Fruit fly (Drosophila melanogaster) whole organism, embryonic: ENCODE results near the gene IntS6.

Source experiments
- Blimp-1 ChIP-seq: fragments of 200-800 bp; sonication (Bioruptor generic); optimal IDR thresholded peaks from 3 replicates; lab custom pipeline; 2018; ENCODE audit warnings: missing biosample characterization, missing genetic modification characterization, mild to moderate bottlenecking, moderate library complexity, missing genetic modification reagents
- CG10267 ChIP-seq: fragments of 200-800 bp; sonication (Bioruptor generic); optimal IDR thresholded peaks from 2 replicates; lab custom pipeline; 2018; ENCODE audit warnings: missing biosample characterization, mild to moderate bottlenecking, missing genetic modification characterization, moderate library complexity
- CG11504 ChIP-seq: fragments of 200-800 bp; sonication (Bioruptor generic); optimal IDR thresholded peaks from 3 replicates; lab custom pipeline; 2019; ENCODE audit warnings: missing biosample characterization, mild to moderate bottlenecking, missing genetic modification characterization, moderate library complexity
- CG12071 ChIP-seq: fragments of 200-800 bp; sonication (Bioruptor generic); optimal IDR thresholded peaks from 3 replicates; lab custom pipeline; 2018; ENCODE audit warnings: missing biosample characterization, mild to moderate bottlenecking, missing genetic modification characterization
- CG14710 ChIP-seq: fragments of 200-800 bp; sonication (Bioruptor generic); optimal IDR thresholded peaks from 3 replicates; lab custom pipeline; 2019; ENCODE audit warnings: missing biosample characterization, mild to moderate bottlenecking, missing genetic modification characterization, moderate library complexity
- CG16779 ChIP-seq: fragments of 200-800 bp; sonication (Bioruptor generic); IDR thresholded peaks from 2 replicates; pipeline ENCODE4 v1.3.6; 2022; ENCODE audit warnings: missing biosample characterization, missing genetic modification characterization
- CG2129 ChIP-seq: fragments of 200-800 bp; sonication (Bioruptor generic); IDR thresholded peaks from 2 replicates; pipeline ENCODE4 v1.3.6; 2022; ENCODE audit warnings: missing biosample characterization, missing genetic modification characterization; ENCODE audit not compliant: partially characterized antibody
- CG2712 ChIP-seq: fragments of 200-800 bp; optimal IDR thresholded peaks from 3 replicates; lab custom pipeline; 2019; ENCODE audit warnings: missing biosample characterization, mild to moderate bottlenecking, missing genetic modification characterization, moderate library complexity
- CG32767 ChIP-seq: fragments of 200-800 bp; sonication (Bioruptor generic); IDR thresholded peaks from 2 replicates; pipeline ENCODE4 v1.3.6; 2022; ENCODE audit warnings: missing biosample characterization, missing genetic modification characterization
- CG4404 ChIP-seq: fragments of 200-800 bp; sonication (Bioruptor generic); IDR thresholded peaks from 2 replicates; pipeline ENCODE4 v1.3.6; 2022; ENCODE audit warnings: missing biosample characterization, missing genetic modification characterization
- CG6654 ChIP-seq: fragments of 200-800 bp; sonication (Bioruptor generic); optimal IDR thresholded peaks from 2 replicates; lab custom pipeline; 2017; ENCODE audit warnings: missing biosample characterization, mild to moderate bottlenecking, missing genetic modification characterization
- CG7271 ChIP-seq: fragments of 200-800 bp; sonication (Bioruptor generic); optimal IDR thresholded peaks from 2 replicates; lab custom pipeline; 2018; ENCODE audit warnings: missing biosample characterization, mild to moderate bottlenecking, missing genetic modification characterization, moderate library complexity
- CG7372 ChIP-seq: fragments of 200-800 bp; sonication (Bioruptor generic); IDR thresholded peaks from 2 replicates; pipeline ENCODE4 v1.3.6; 2022; ENCODE audit warnings: missing biosample characterization, missing genetic modification characterization
- CG7928 ChIP-seq: fragments of 200-800 bp; sonication (Bioruptor generic); optimal IDR thresholded peaks from 2 replicates; lab custom pipeline; 2017; ENCODE audit warnings: missing biosample characterization, mild to moderate bottlenecking, missing genetic modification characterization
- CG8089 ChIP-seq: fragments of 200-800 bp; sonication (Bioruptor generic); optimal IDR thresholded peaks from 3 replicates; lab custom pipeline; 2016; ENCODE audit warnings: missing biosample characterization, missing genetic modification characterization
- CG8281 ChIP-seq: fragments of 200-800 bp; sonication (Bioruptor generic); optimal IDR thresholded peaks from 2 replicates; lab custom pipeline; 2018; ENCODE audit warnings: missing biosample characterization, mild to moderate bottlenecking, missing genetic modification characterization, moderate library complexity
- CG9609 ChIP-seq: fragments of 200-800 bp; sonication (Bioruptor generic); optimal IDR thresholded peaks from 3 replicates; lab custom pipeline; 2016; ENCODE audit warnings: missing biosample characterization, missing genetic modification characterization
- Dll ChIP-seq: fragments of 200-800 bp; sonication (Bioruptor generic); IDR thresholded peaks from 4 replicates; pipeline ENCODE4 v1.3.6; 2022; ENCODE audit warnings: missing biosample characterization, missing genetic modification characterization; ENCODE audit not compliant: partially characterized antibody
- Doc3 ChIP-seq: fragments of 200-800 bp; sonication (Bioruptor generic); IDR thresholded peaks from 3 replicates; pipeline ENCODE4 v1.3.6; 2022; ENCODE audit warnings: missing biosample characterization, missing genetic modification characterization; ENCODE audit not compliant: partially characterized antibody
- Dp ChIP-seq: fragments of 200-800 bp; sonication (Bioruptor generic); optimal IDR thresholded peaks from 2 replicates; lab custom pipeline; 2018; ENCODE audit warnings: missing biosample characterization, mild to moderate bottlenecking, missing genetic modification characterization, moderate library complexity
- Drgx ChIP-seq: fragments of 200-800 bp; sonication (Bioruptor generic); IDR thresholded peaks from 2 replicates; pipeline ENCODE4 v1.3.6; 2022; ENCODE audit warnings: missing biosample characterization, missing genetic modification characterization
- HHEX ChIP-seq: fragments of 200-800 bp; sonication (Bioruptor generic); optimal IDR thresholded peaks from 3 replicates; lab custom pipeline; 2017; ENCODE audit warnings: missing biosample characterization, mild to moderate bottlenecking, missing genetic modification characterization, missing genetic modification reagents
- Hr51 ChIP-seq, 2 experiments: fragments of 200-800 bp; sonication (Bioruptor generic); optimal IDR thresholded peaks; 2 replicates in 1 of 2; 3 replicates in 1 of 2; lab custom pipeline; 2016 to 2018; ENCODE audit warnings: missing biosample characterization in 2 of 2, missing genetic modification characterization in 2 of 2, mild to moderate bottlenecking in 1 of 2, moderate library complexity in 1 of 2
- Optix ChIP-seq: fragments of 200-800 bp; sonication (Bioruptor generic); IDR thresholded peaks from 3 replicates; pipeline ENCODE4 v1.3.6; 2022; ENCODE audit warnings: missing biosample characterization, missing genetic modification characterization
- Ptx1 ChIP-seq: fragments of 200-800 bp; sonication (Bioruptor generic); IDR thresholded peaks from 2 replicates; pipeline ENCODE4 v1.3.6; 2022; ENCODE audit warnings: missing biosample characterization, missing genetic modification characterization
- Rfx ChIP-seq: fragments of 200-800 bp; sonication (Bioruptor generic); IDR thresholded peaks from 2 replicates; pipeline ENCODE4 v1.3.6; 2022; ENCODE audit warnings: missing biosample characterization, missing genetic modification characterization
- Sox102F ChIP-seq: fragments of 200-800 bp; sonication (Bioruptor generic); optimal IDR thresholded peaks from 2 replicates; lab custom pipeline; 2018; ENCODE audit warnings: missing biosample characterization, mild to moderate bottlenecking, missing genetic modification characterization, moderate library complexity
- ab ChIP-seq: fragments of 200-800 bp; sonication (Bioruptor generic); optimal IDR thresholded peaks from 2 replicates; lab custom pipeline; 2016; ENCODE audit warnings: missing biosample characterization, missing genetic modification characterization
- ac ChIP-seq: fragments of 200-800 bp; sonication (Bioruptor generic); optimal IDR thresholded peaks from 3 replicates; lab custom pipeline; 2017; ENCODE audit warnings: missing biosample characterization, mild to moderate bottlenecking, missing genetic modification characterization
- al ChIP-seq: fragments of 200-800 bp; sonication (Bioruptor generic); IDR thresholded peaks from 2 replicates; pipeline ENCODE4 v1.3.6; 2022; ENCODE audit warnings: missing biosample characterization, missing genetic modification characterization
- ash1 ChIP-seq: fragments of 200-800 bp; sonication (Bioruptor generic); optimal IDR thresholded peaks from 2 replicates; lab custom pipeline; 2018; ENCODE audit warnings: missing biosample characterization, mild to moderate bottlenecking, missing genetic modification characterization
- az2 ChIP-seq: fragments of 200-800 bp; sonication (Bioruptor generic); optimal IDR thresholded peaks from 3 replicates; lab custom pipeline; 2016; ENCODE audit warnings: missing biosample characterization, missing genetic modification characterization
- bab2 ChIP-seq: fragments of 200-800 bp; sonication (Bioruptor generic); optimal IDR thresholded peaks from 2 replicates; lab custom pipeline; 2016; ENCODE audit warnings: missing biosample characterization, missing genetic modification characterization
- bbx ChIP-seq: fragments of 200-800 bp; sonication (Bioruptor generic); IDR thresholded peaks from 2 replicates; pipeline ENCODE4 v1.3.6; 2022; ENCODE audit warnings: missing biosample characterization, missing genetic modification characterization; ENCODE audit not compliant: partially characterized antibody
- btn ChIP-seq: fragments of 200-800 bp; sonication (Bioruptor generic); optimal IDR thresholded peaks from 2 replicates; lab custom pipeline; 2016; ENCODE audit warnings: missing biosample characterization, missing genetic modification characterization
- cas ChIP-seq: fragments of 200-800 bp; sonication (Bioruptor generic); IDR thresholded peaks from 2 replicates; pipeline ENCODE4 v1.3.6; 2022; ENCODE audit warnings: missing biosample characterization, missing genetic modification characterization
- chn ChIP-seq: fragments of 200-800 bp; sonication (Bioruptor generic); optimal IDR thresholded peaks from 2 replicates; lab custom pipeline; 2016; ENCODE audit warnings: missing biosample characterization, missing genetic modification characterization
- dan ChIP-seq: fragments of 200-800 bp; sonication (Bioruptor generic); IDR thresholded peaks from 2 replicates; pipeline ENCODE4 v1.3.6; 2022; ENCODE audit warnings: missing biosample characterization, missing genetic modification characterization
- dmrt99B ChIP-seq: fragments of 200-800 bp; sonication (Bioruptor generic); optimal IDR thresholded peaks from 2 replicates; lab custom pipeline; 2018; ENCODE audit warnings: missing biosample characterization, mild to moderate bottlenecking, missing genetic modification characterization, moderate library complexity
- ems ChIP-seq: fragments of 200-800 bp; sonication (Bioruptor generic); optimal IDR thresholded peaks from 3 replicates; lab custom pipeline; 2016; ENCODE audit warnings: missing biosample characterization, missing genetic modification characterization
- grn ChIP-seq: fragments of 200-800 bp; sonication (Bioruptor generic); optimal IDR thresholded peaks from 3 replicates; lab custom pipeline; 2017; ENCODE audit warnings: missing biosample characterization, missing genetic modification characterization
- kay ChIP-seq: fragments of 200-800 bp; sonication (Bioruptor generic); optimal IDR thresholded peaks from 2 replicates; lab custom pipeline; 2016; ENCODE audit warnings: missing biosample characterization, missing genetic modification characterization
- mam ChIP-seq: fragments of 200-800 bp; sonication (Bioruptor generic); optimal IDR thresholded peaks from 3 replicates; lab custom pipeline; 2016; ENCODE audit warnings: missing biosample characterization, missing genetic modification characterization
- nerfin-2 ChIP-seq: fragments of 200-800 bp; sonication (Bioruptor generic); IDR thresholded peaks from 2 replicates; pipeline ENCODE4 v1.3.6; 2022; ENCODE audit warnings: missing biosample characterization, missing genetic modification characterization; ENCODE audit not compliant: partially characterized antibody
- pros ChIP-seq: fragments of 200-800 bp; sonication (Bioruptor generic); optimal IDR thresholded peaks from 3 replicates; lab custom pipeline; 2019; ENCODE audit warnings: missing biosample characterization, mild to moderate bottlenecking, missing genetic modification characterization, moderate library complexity
- pzg ChIP-seq: fragments of 200-800 bp; sonication (Bioruptor generic); optimal IDR thresholded peaks from 3 replicates; lab custom pipeline; 2018; ENCODE audit warnings: missing biosample characterization, mild to moderate bottlenecking, missing genetic modification characterization, moderate library complexity
- repo ChIP-seq: fragments of 200-800 bp; sonication (Bioruptor generic); optimal IDR thresholded peaks from 2 replicates; lab custom pipeline; 2016; ENCODE audit warnings: missing biosample characterization, missing genetic modification characterization
- run ChIP-seq: fragments of 200-800 bp; sonication (Bioruptor generic); optimal IDR thresholded peaks from 3 replicates; lab custom pipeline; 2018; ENCODE audit warnings: missing biosample characterization, mild to moderate bottlenecking, missing genetic modification characterization
- ssp ChIP-seq: fragments of 200-800 bp; sonication (Bioruptor generic); IDR thresholded peaks from 2 replicates; pipeline ENCODE4 v1.3.6; 2022; ENCODE audit warnings: missing biosample characterization, missing genetic modification characterization
- trem ChIP-seq: fragments of 200-800 bp; optimal IDR thresholded peaks from 3 replicates; lab custom pipeline; 2019; ENCODE audit warnings: missing biosample characterization, mild to moderate bottlenecking, missing genetic modification characterization, moderate library complexity
- ttk ChIP-seq: fragments of 200-800 bp; sonication (Bioruptor generic); IDR thresholded peaks from 2 replicates; pipeline ENCODE4 v2.1.2; 2022; ENCODE audit warnings: missing biosample characterization, missing genetic modification characterization
- zf30C ChIP-seq: fragments of 200-800 bp; sonication (Bioruptor generic); optimal IDR thresholded peaks from 3 replicates; lab custom pipeline; 2018; ENCODE audit warnings: missing biosample characterization, mild to moderate bottlenecking, missing genetic modification characterization

IntS6 gene

dm6 chrX:5695035-5695434 lies 52.0 kb downstream of the IntS6 start, which contains the start of gene CG3149 (continued):
- no peak for TF ChIP-seq repo (GFP tag; lab: Kevin White, UChicago)
- no peak for TF ChIP-seq Optix (GFP tag; lab: Robert Waterston, UW)
- peak; percentile 26 for TF ChIP-seq trem
- no peak for TF ChIP-seq CG6654 (GFP tag; lab: Kevin White, UChicago)
- no peak for TF ChIP-seq HHEX
- no peak for TF ChIP-seq ssp (GFP tag; lab: Robert Waterston, UW)
- no peak for TF ChIP-seq CG8089 (GFP tag; lab: Kevin White, UChicago)
- TF ChIP-seq CG7271 (tag; lab: Kevin White, UChicago) = no peak
- no peak for TF ChIP-seq CG7372 (GFP tag; lab: Robert Waterston, UW)
- no peak for TF ChIP-seq CG9609 (GFP tag; lab: Kevin White, UChicago)
- TF ChIP-seq CG2129 (GFP tag; lab: Robert Waterston, UW) = peak; percentile 49
- no peak for TF ChIP-seq dmrt99B (tag; lab: Kevin White, UChicago)
- no peak for TF ChIP-seq bab2 (GFP tag; lab: Kevin White, UChicago)
- TF ChIP-seq CG4404 (GFP tag; lab: Robert Waterston, UW) = no peak
- TF ChIP-seq Sox102F = no peak
- TF ChIP-seq pzg (GFP tag; lab: Kevin White, UChicago) = peak; percentile 49
- no peak for TF ChIP-seq run
- no peak for TF ChIP-seq ash1 (GFP tag; lab: Kevin White, UChicago)
- TF ChIP-seq ttk (GFP tag; lab: Robert Waterston, UW) = no peak
- no peak for TF ChIP-seq ems
- peak; percentile 58 for TF ChIP-seq Doc3
- TF ChIP-seq CG8281 = no peak
- TF ChIP-seq mam (GFP tag; lab: Kevin White, UChicago) = no peak
- TF ChIP-seq az2 = no peak
- TF ChIP-seq pros (GFP tag; lab: Kevin White, UChicago) = no peak
- TF ChIP-seq nerfin-2 (GFP tag; lab: Robert Waterston, UW) = peak; percentile 73
- no peak for TF ChIP-seq CG12071 (GFP tag; lab: Kevin White, UChicago)
- no peak for TF ChIP-seq chn (GFP tag; lab: Kevin White, UChicago)
- no peak for TF ChIP-seq CG2712 (tag; lab: Kevin White, UChicago)
- no peak for TF ChIP-seq Rfx
- TF ChIP-seq Drgx (GFP tag; lab: Robert Waterston, UW) = no peak
- TF ChIP-seq al = no peak
- peak; percentile 86 for TF ChIP-seq Dp
- no peak for TF ChIP-seq ac (GFP tag; lab: Kevin White, UChicago)
- TF ChIP-seq bbx (GFP tag; lab: Robert Waterston, UW) = peak; percentile 74
- no peak for TF ChIP-seq cas (GFP tag; lab: Robert Waterston, UW)
- TF ChIP-seq CG10267 = peak; percentile 3
- TF ChIP-seq CG16779 (GFP tag; lab: Robert Waterston, UW) = no peak
- no peak for TF ChIP-seq ab
- TF ChIP-seq CG32767 (GFP tag; lab: Robert Waterston, UW) = no peak
- TF ChIP-seq btn (GFP tag; lab: Kevin White, UChicago) = no peak
- no peak for TF ChIP-seq grn (GFP tag; lab: Kevin White, UChicago)
- TF ChIP-seq Dll (GFP tag; lab: Robert Waterston, UW) = peak; percentile 76
- no peak for TF ChIP-seq Hr51 (GFP tag; optimal IDR thresholded peaks at IDR 0.05; lab: Kevin White, UChicago)
- TF ChIP-seq CG11504 (tag; lab: Kevin White, UChicago) = no peak
- no peak for TF ChIP-seq CG7928
- no peak for TF ChIP-seq Ptx1 (GFP tag; lab: Robert Waterston, UW)
- TF ChIP-seq dan = no peak
- TF ChIP-seq zf30C (GFP tag; lab: Kevin White, UChicago) = no peak
- no peak for TF ChIP-seq CG14710 (tag; lab: Kevin White, UChicago)
- TF ChIP-seq Blimp-1 (GFP tag; lab: Kevin White, UChicago) = no peak
- no peak for TF ChIP-seq kay
